Worm (Caenorhabditis elegans): ENCODE data around the gene Y47D7A.13.

Y47D7A.13 gene

ce11 chrV:4407519-4407918 is 28.2 kb downstream of the Y47D7A.13 start, which contains the start of gene nhr-118:
Gene nhr-118, plus strand, starts transcription at chrV:4407819.
- TF ChIP-seq F39B2.1 (GFP tag; IDR thresholded peaks at IDR 0.05) (no peak), attf-5 (GFP tag; optimal IDR thresholded peaks at IDR 0.05) (no peak), Y95B8A.8 (GFP tag; IDR thresholded peaks at IDR 0.05) (no peak), F52B5.7 (tag; optimal IDR thresholded peaks at IDR 0.05) (no peak), hmg-20 (GFP tag; IDR thresholded peaks at IDR 0.05) (no peak), xnd-1 (tag; optimal IDR thresholded peaks at IDR 0.05) (no peak), egl-44 (GFP tag; IDR thresholded peaks at IDR 0.05) (no peak), F22D6.2 (tag; optimal IDR thresholded peaks at IDR 0.05) (no peak), hlh-12 (tag; optimal IDR thresholded peaks at IDR 0.05) (no peak)

- TF ChIP-seq rpc-1 (optimal IDR thresholded peaks at IDR 0.05) (no peak), rpc-1 (tag; optimal IDR thresholded peaks at IDR 0.05) (no peak), ceh-79 (tag; optimal IDR thresholded peaks at IDR 0.05) (no peak), dpl-1 (GFP tag; optimal IDR thresholded peaks at IDR 0.05) (no peak)
Measured at ce11 chrV:4401865-4402264, 33.9 kb downstream of the Y47D7A.13 start, which contains the start of gene F13A2.5. Gene F13A2.5, minus strand, starts transcription at chrV:4401965.

- no peak for TF ChIP-seq F39B2.1 (GFP tag; IDR thresholded peaks at IDR 0.05)
- no peak for TF ChIP-seq aptf-2 (GFP tag; conservative IDR thresholded peaks at IDR 0.05)
- no peak for TF ChIP-seq sptf-2 (GFP tag; optimal IDR thresholded peaks at IDR 0.05)
- no peak for TF ChIP-seq ceh-91 (GFP tag; IDR thresholded peaks at IDR 0.05)
- TF ChIP-seq him-1 (tag; optimal IDR thresholded peaks at IDR 0.05), result no peak
- TF ChIP-seq lin-26 (GFP tag; IDR thresholded peaks at IDR 0.05), result no peak
- TF ChIP-seq ztf-22 (GFP tag; optimal IDR thresholded peaks at IDR 0.05), result no peak
- no peak for TF ChIP-seq egl-44 (GFP tag; IDR thresholded peaks at IDR 0.05)
- TF ChIP-seq pha-4 (tag; optimal IDR thresholded peaks at IDR 0.05), result no peak
- TF ChIP-seq nfyb-1 (GFP tag; IDR thresholded peaks at IDR 0.05), result no peak
- TF ChIP-seq cebp-2 (GFP tag; IDR thresholded peaks at IDR 0.05), result no peak
Measured at ce11 chrV:4400118-4400517, 35.6 kb downstream of the Y47D7A.13 start, which contains the start of gene F13A2.4. Gene F13A2.4, minus strand, starts transcription at chrV:4400218.

ce11 chrV:4398884-4399283 is 36.8 kb downstream of the Y47D7A.13 start:
- TF ChIP-seq zfh-2 (GFP tag; conservative IDR thresholded peaks at IDR 0.05) (peak; percentile 65), dox-1 (GFP tag; IDR thresholded peaks at IDR 0.05) (no peak)

ce11 chrV:4398127-4398526 is 37.6 kb downstream of the Y47D7A.13 start:
- TF ChIP-seq ztf-6 (GFP tag; IDR thresholded peaks at IDR 0.05), result no peak

ce11 chrV:4396257-4396656 is 39.5 kb downstream of the Y47D7A.13 start, which contains the start of gene F13A2.3:
Gene F13A2.3, minus strand, starts transcription at chrV:4396357.
- TF ChIP-seq ekl-4 (GFP tag; IDR thresholded peaks at IDR 0.05) (no peak), ZK185.1 (tag; optimal IDR thresholded peaks at IDR 0.05; ENCODE audit: poor library complexity, severe bottlenecking) (no peak), athp-1 (tag; optimal IDR thresholded peaks at IDR 0.05) (no peak), mcd-1 (GFP tag; IDR thresholded peaks at IDR 0.05) (no peak), hrde-1 (tag; optimal IDR thresholded peaks at IDR 0.05; ENCODE audit: borderline replicate concordance) (no peak), sdz-38 (tag; optimal IDR thresholded peaks at IDR 0.05) (no peak), ceh-58 (GFP tag; IDR thresholded peaks at IDR 0.05) (no peak), lag-1 (GFP tag; IDR thresholded peaks at IDR 0.05) (no peak), lin-35 (GFP tag; optimal IDR thresholded peaks at IDR 0.05) (no peak), cebp-2 (GFP tag; IDR thresholded peaks at IDR 0.05) (no peak), bed-1 (GFP tag; IDR thresholded peaks at IDR 0.05) (no peak), F33H1.4 (GFP tag; IDR thresholded peaks at IDR 0.05) (no peak), F22D6.2 (tag; optimal IDR thresholded peaks at IDR 0.05) (no peak)
